Worm (Caenorhabditis elegans): ENCODE results near the gene Y110A2AL.6.

ce11 chrII:2888957-2889630 is 47.7 kb upstream of the Y110A2AL.6 start, which contains the start of gene pinn-1:
- TF ChIP-seq ztf-23 (GFP tag; IDR thresholded peaks at IDR 0.05): peak; percentile 82
- TF ChIP-seq ztf-29 (GFP tag; IDR thresholded peaks at IDR 0.05): no peak
- TF ChIP-seq ref-1 (GFP tag; conservative IDR thresholded peaks at IDR 0.05): no peak
- peak; percentile 69 for TF ChIP-seq cog-1 (tag; optimal IDR thresholded peaks at IDR 0.05)
- no peak for TF ChIP-seq tab-1 (GFP tag; IDR thresholded peaks at IDR 0.05)
- peak; percentile 86 for TF ChIP-seq flt-1 (GFP tag; IDR thresholded peaks at IDR 0.05)
